Worm (Caenorhabditis elegans): ENCODE measurements around the gene F56C9.8.

DNA sequence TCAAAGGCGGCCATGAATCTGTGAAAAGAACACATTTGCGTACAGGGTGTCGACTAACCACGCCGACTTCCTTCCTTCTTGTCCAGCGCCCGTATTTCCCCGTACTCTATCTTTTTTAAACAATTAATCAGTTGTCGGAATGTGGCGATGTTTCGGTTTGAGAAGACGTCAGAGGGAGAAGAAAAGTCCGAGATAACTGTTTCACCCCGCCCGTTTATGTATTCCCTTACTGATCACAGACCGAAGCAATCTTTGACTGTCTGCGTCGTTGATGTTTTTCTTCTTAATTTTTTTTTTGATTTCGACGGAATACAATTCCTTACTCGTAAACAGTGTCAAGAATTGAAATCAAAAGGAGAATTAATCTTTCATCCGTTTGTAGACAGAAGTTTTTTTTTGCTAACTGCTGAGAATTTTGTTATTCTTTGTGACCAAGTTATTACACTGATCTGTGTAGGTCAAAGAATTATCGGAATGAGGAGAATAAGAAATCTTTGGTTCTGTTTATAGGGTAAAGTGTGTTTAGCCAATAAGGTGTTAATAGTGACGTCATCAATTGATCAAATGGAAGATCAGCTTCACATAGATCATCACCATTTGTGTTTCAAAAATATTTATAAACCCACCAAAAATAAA is 22.1 kb downstream of the F56C9.8 start:
- no peak for TF ChIP-seq dve-1 (tag; optimal IDR thresholded peaks at IDR 0.05)
- TF ChIP-seq pha-4 (tag; optimal IDR thresholded peaks at IDR 0.05) = no peak
- no peak for TF ChIP-seq elt-2 (tag; optimal IDR thresholded peaks at IDR 0.05)
- TF ChIP-seq hlh-15 (tag; optimal IDR thresholded peaks at IDR 0.05) = no peak
- no peak for TF ChIP-seq C08G9.2 (tag; optimal IDR thresholded peaks at IDR 0.05)
- no peak for TF ChIP-seq che-1 (tag; optimal IDR thresholded peaks at IDR 0.05)
- TF ChIP-seq nhr-11 (tag; optimal IDR thresholded peaks at IDR 0.05) = no peak
- TF ChIP-seq K02D7.2 (tag; optimal IDR thresholded peaks at IDR 0.05) = no peak
- TF ChIP-seq unc-55 (GFP tag; optimal IDR thresholded peaks at IDR 0.05) = no peak
- no peak for TF ChIP-seq ztf-16 (tag; optimal IDR thresholded peaks at IDR 0.05)
- no peak for TF ChIP-seq F13H6.1 (tag; optimal IDR thresholded peaks at IDR 0.05)
- no peak for TF ChIP-seq pag-3 (tag; optimal IDR thresholded peaks at IDR 0.05; ENCODE audit: borderline replicate concordance)

Measured in whole organism, late embryonic.